Fruit fly (Drosophila melanogaster): ENCODE results near the gene CG13875.

CG13875 gene

DNA sequence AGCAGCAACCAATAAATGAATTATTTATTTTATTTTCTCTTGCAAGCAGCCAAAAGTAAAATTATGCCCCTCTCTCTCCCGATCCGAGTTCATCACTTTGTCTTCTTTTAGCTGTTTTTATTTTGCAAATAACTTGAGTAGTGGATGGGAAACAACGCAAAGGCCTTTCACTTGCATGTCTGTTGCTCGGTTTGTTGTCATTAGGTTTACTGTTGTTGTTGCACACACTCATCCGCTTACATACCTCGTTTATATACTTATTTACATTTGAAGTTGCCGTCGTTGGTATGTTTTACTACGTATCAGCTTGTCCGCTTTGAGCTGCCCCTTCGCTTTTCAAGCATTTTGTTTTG is 48.9 kb upstream of the CG13875 start:
- peak; percentile 42 for TF ChIP-seq Blimp-1 (GFP tag; optimal IDR thresholded peaks at IDR 0.05)
- TF ChIP-seq CG4360 (GFP tag; IDR thresholded peaks at IDR 0.05), result peak; percentile 88
- TF ChIP-seq CG7786 (GFP tag; optimal IDR thresholded peaks at IDR 0.05), result no peak
- no peak for TF ChIP-seq phol (tag; optimal IDR thresholded peaks at IDR 0.05)
- TF ChIP-seq eve (GFP tag; optimal IDR thresholded peaks at IDR 0.05), result peak in 1 of 2 experiments; percentile 83
- peak in 1 of 3 experiments; percentile 36 for TF ChIP-seq Stat92E (GFP tag; optimal IDR thresholded peaks at IDR 0.05)
- TF ChIP-seq ci (GFP tag; IDR thresholded peaks at IDR 0.05), result 0 out of 3 replicates have a peak, but pooled peaks have one; percentile 17
- peak; percentile 29 for TF ChIP-seq Ets65A (GFP tag)

DNA sequence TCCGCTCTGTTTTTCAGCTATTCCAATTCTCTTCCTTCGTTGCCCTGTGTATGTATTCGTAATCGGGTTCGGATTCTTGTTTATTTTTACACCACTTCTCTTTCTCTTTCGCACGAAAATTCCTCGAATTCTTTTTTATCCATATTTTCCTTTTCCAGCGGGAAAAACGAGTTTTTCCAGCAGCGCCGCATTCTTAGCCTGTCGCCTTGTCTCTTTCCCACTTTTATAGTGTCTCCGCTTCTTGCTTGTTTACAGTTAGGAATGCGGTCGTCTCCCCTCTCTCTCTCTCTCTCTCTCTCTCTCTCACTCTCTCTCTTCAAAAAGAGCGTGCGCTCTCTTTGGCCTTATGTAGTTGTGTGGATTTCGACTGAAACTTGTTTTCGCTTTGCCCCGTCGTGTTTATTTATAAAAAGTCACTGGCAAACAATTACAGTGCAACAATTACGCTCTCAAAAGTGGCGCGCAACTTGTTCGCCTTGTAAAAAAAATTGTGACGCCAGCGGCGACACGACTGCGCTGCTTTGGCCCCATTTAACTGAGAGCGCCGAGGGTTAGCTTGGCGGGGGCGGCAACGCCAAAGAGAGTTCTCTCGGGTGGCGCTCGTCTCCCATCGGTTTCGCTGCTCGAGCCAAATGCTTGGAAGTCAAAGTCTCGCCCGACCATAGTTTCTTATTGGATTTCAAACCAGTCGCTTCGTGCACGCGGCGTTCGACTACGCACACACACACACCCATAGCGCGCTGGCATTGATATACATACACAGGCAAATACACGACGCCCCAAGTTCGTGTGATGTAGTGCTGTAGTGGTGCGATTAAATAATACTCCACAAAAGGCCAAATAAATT is 48.3 kb upstream of the CG13875 start:
- TF ChIP-seq Kr (GFP tag; optimal IDR thresholded peaks at IDR 0.05), result peak; percentile 37
- peak; percentile 99 for TF ChIP-seq pros (GFP tag; optimal IDR thresholded peaks at IDR 0.05)
- TF ChIP-seq sug (tag; optimal IDR thresholded peaks at IDR 0.05), result peak; percentile 54
- TF ChIP-seq CG3838 (GFP tag; optimal IDR thresholded peaks at IDR 0.05), result peak; percentile 81
- peak; percentile 54 for TF ChIP-seq cwo (GFP tag; optimal IDR thresholded peaks at IDR 0.05)
- TF ChIP-seq CG9727 (GFP tag; optimal IDR thresholded peaks at IDR 0.05), result no peak
- peak; percentile 66 for TF ChIP-seq nau (GFP tag; optimal IDR thresholded peaks at IDR 0.05)
- TF ChIP-seq Ets97D (GFP tag; optimal IDR thresholded peaks at IDR 0.05), result peak; percentile 3
- peak; percentile 86 for TF ChIP-seq sens (GFP tag)
- peak; percentile 39 for TF ChIP-seq Nf-YC (tag; optimal IDR thresholded peaks at IDR 0.05)
- TF ChIP-seq CG7786 (GFP tag; optimal IDR thresholded peaks at IDR 0.05), result no peak
- peak; percentile 44 for TF ChIP-seq oc (tag; optimal IDR thresholded peaks at IDR 0.05)
- TF ChIP-seq zen2 (GFP tag; IDR thresholded peaks at IDR 0.05; ENCODE audit: partially characterized antibody), result peak; percentile 55; the same call in 1 of the 3 replicates
- TF ChIP-seq CG31224 (GFP tag; IDR thresholded peaks at IDR 0.05), result 0 out of 2 replicates have a peak, but pooled peaks have one; percentile 25
- peak; percentile 40; the same call in 1 of the 2 replicates for TF ChIP-seq CG13287 (GFP tag; IDR thresholded peaks at IDR 0.05; ENCODE audit: partially characterized antibody)
- peak; percentile 98 for TF ChIP-seq CG3163 (GFP tag; optimal IDR thresholded peaks at IDR 0.05)
- TF ChIP-seq fd64A (GFP tag; optimal IDR thresholded peaks at IDR 0.05), result peak; percentile 12
- TF ChIP-seq CG5180 (GFP tag; optimal IDR thresholded peaks at IDR 0.05), result peak; percentile 94
- TF ChIP-seq HmgD (GFP tag; optimal IDR thresholded peaks at IDR 0.05), result peak; percentile 35
- peak; percentile 48 for TF ChIP-seq CG8089 (GFP tag; optimal IDR thresholded peaks at IDR 0.05)
- TF ChIP-seq BtbVII (GFP tag; optimal IDR thresholded peaks at IDR 0.05), result peak; percentile 74
- peak; percentile 59; the same call in 1 of the 2 replicates for TF ChIP-seq NFAT (GFP tag; IDR thresholded peaks at IDR 0.05)
- peak; percentile 27 for TF ChIP-seq CG16863 (GFP tag; optimal IDR thresholded peaks at IDR 0.05)
- TF ChIP-seq en (GFP tag; optimal IDR thresholded peaks at IDR 0.05), result no peak
- TF ChIP-seq CG31365 (tag; optimal IDR thresholded peaks at IDR 0.05), result peak; percentile 35
- TF ChIP-seq cad (GFP tag; optimal IDR thresholded peaks at IDR 0.05), result peak; percentile 38
- 0 out of 2 replicates have a peak, but pooled peaks have one; percentile 14 for TF ChIP-seq gsb (GFP tag; IDR thresholded peaks at IDR 0.05)
- TF ChIP-seq sr (GFP tag; IDR thresholded peaks at IDR 0.05), result peak; percentile 96
- TF ChIP-seq Dad (GFP tag; optimal IDR thresholded peaks at IDR 0.05), result peak; percentile 39
- TF ChIP-seq hth (optimal IDR thresholded peaks at IDR 0.05), result no peak
- TF ChIP-seq HmgZ (tag; optimal IDR thresholded peaks at IDR 0.05), result peak; percentile 73
- TF ChIP-seq CG6175 (GFP tag; IDR thresholded peaks at IDR 0.05), result peak; percentile 96
- TF ChIP-seq salm (tag; optimal IDR thresholded peaks at IDR 0.05), result peak; percentile 23
- TF ChIP-seq Vsx1 (GFP tag; optimal IDR thresholded peaks at IDR 0.05), result no peak
- no peak for TF ChIP-seq bab2 (GFP tag; optimal IDR thresholded peaks at IDR 0.05)
- 0 out of 2 replicates have a peak, but pooled peaks have one; percentile 12 for TF ChIP-seq CG11085 (GFP tag; IDR thresholded peaks at IDR 0.05)
- TF ChIP-seq az2 (GFP tag; optimal IDR thresholded peaks at IDR 0.05), result no peak
- peak; percentile 45; the same call in 1 of the 2 replicates for TF ChIP-seq Rfx (GFP tag; IDR thresholded peaks at IDR 0.05)
- TF ChIP-seq CG2712 (tag; optimal IDR thresholded peaks at IDR 0.05), result peak; percentile 8
- TF ChIP-seq Hr51 (GFP tag; optimal IDR thresholded peaks at IDR 0.05), result no peak

Data from whole organism, embryonic.